Fruit fly (Drosophila melanogaster) whole organism, wandering third instar larva: ENCODE data around the gene Atg12.

ENCODE experiments used
- Dfd ChIP-seq: fragments of >200 bp; optimal IDR thresholded peaks from 2 replicates; lab custom pipeline; 2017; ENCODE audit warnings: missing biosample characterization, missing genetic modification characterization
- Dif ChIP-seq: fragments of 200-275, 200-300 bp; sonication (Bioruptor generic); optimal IDR thresholded peaks from 2 replicates; lab custom pipeline; 2018; ENCODE audit warnings: missing biosample characterization, missing genetic modification characterization; ENCODE audit not compliant: partially characterized antibody
- Hr78 ChIP-seq: fragments of >200 bp; optimal IDR thresholded peaks from 2 replicates; lab custom pipeline; 2017; ENCODE audit warnings: missing biosample characterization, missing genetic modification characterization
- Myc ChIP-seq: fragments of >200 bp; optimal IDR thresholded peaks from 2 replicates; lab custom pipeline; 2017
- Sp1 ChIP-seq: fragments of 200-800 bp; sonication (Bioruptor generic); optimal IDR thresholded peaks from 3 replicates; lab custom pipeline; 2019; ENCODE audit warnings: missing biosample characterization, mild to moderate bottlenecking, missing genetic modification characterization, moderate library complexity
- br ChIP-seq: fragments of 200-800 bp; sonication (Bioruptor generic); optimal IDR thresholded peaks from 2 replicates; lab custom pipeline; 2016; ENCODE audit warnings: missing biosample characterization, missing genetic modification characterization
- brk ChIP-seq: fragments of 200-800 bp; sonication (Bioruptor generic); optimal IDR thresholded peaks from 2 replicates; lab custom pipeline; 2016; ENCODE audit warnings: missing biosample characterization, mild to moderate bottlenecking, missing genetic modification characterization
- dmrt93B ChIP-seq: fragments of 200-800 bp; sonication (Bioruptor generic); optimal IDR thresholded peaks from 2 replicates; lab custom pipeline; 2018; ENCODE audit warnings: missing biosample characterization, mild to moderate bottlenecking, missing genetic modification characterization
- foxo ChIP-seq, 2 experiments: fragments of 200-800 bp; sonication (Bioruptor generic); optimal IDR thresholded peaks; 2 replicates in 1 of 2; 3 replicates in 1 of 2; lab custom pipeline; 2016 to 2017; ENCODE audit warnings: missing biosample characterization in 2 of 2, missing genetic modification characterization in 2 of 2
- pan ChIP-seq: fragments of >200 bp; optimal IDR thresholded peaks from 2 replicates; lab custom pipeline; 2017
- psq ChIP-seq: fragments of 200-800 bp; sonication (Bioruptor generic); optimal IDR thresholded peaks from 3 replicates; lab custom pipeline; 2017; ENCODE audit warnings: missing biosample characterization, mild to moderate bottlenecking, missing genetic modification characterization, moderate library complexity
- woc ChIP-seq: sonication (Bioruptor generic); optimal IDR thresholded peaks from 2 replicates; lab custom pipeline; 2016; ENCODE audit warnings: missing biosample characterization, mild to moderate bottlenecking, missing genetic modification characterization

- TF ChIP-seq dmrt93B (GFP tag; lab: Kevin White, UChicago), result no peak
- TF ChIP-seq pan, result no peak
- TF ChIP-seq brk, result no peak
- TF ChIP-seq psq (GFP tag; lab: Kevin White, UChicago), result no peak
- TF ChIP-seq Hr78 (GFP tag; lab: Kevin White, UChicago), result no peak
- TF ChIP-seq Myc (lab: Kevin White, UChicago), result no peak
- no peak for TF ChIP-seq foxo (GFP tag; optimal IDR thresholded peaks at IDR 0.05; lab: Kevin White, UChicago)
- no peak for TF ChIP-seq Sp1
- TF ChIP-seq Dfd, result no peak
- TF ChIP-seq Dif (GFP tag; lab: Kevin White, UChicago), result no peak
- no peak for TF ChIP-seq br (GFP tag; lab: Kevin White, UChicago)
- TF ChIP-seq woc (GFP tag; lab: Kevin White, UChicago), result no peak
Measured at dm6 chr3L:12175382-12175781, 38.6 kb downstream of the Atg12 start, which contains the start of gene Rh7.
